Worm (Caenorhabditis elegans) whole organism, L3 larva: ENCODE measurements around the gene C01G10.5.

Source experiments
- aly-2 ChIP-seq: fragments of 150-350 bp; optimal IDR thresholded peaks from 2 replicates; lab custom pipeline; 2014; ENCODE audit warnings: missing biosample characterization, missing genetic modification characterization
- ceh-9 ChIP-seq: sonication (generic microtip); optimal IDR thresholded peaks from 2 replicates; lab custom pipeline; 2018; ENCODE audit warnings: missing biosample characterization, missing genetic modification characterization
- daf-12 ChIP-seq: fragments of 150-350 bp; optimal IDR thresholded peaks from 2 replicates; lab custom pipeline; 2014; ENCODE audit warnings: missing biosample characterization, missing genetic modification reagents, missing genetic modification characterization
- egl-27 ChIP-seq: sonication (generic microtip); optimal IDR thresholded peaks from 4 replicates; lab custom pipeline; 2017; ENCODE audit warnings: missing biosample characterization, missing genetic modification reagents, missing genetic modification characterization
- eor-1 ChIP-seq, 2 experiments: fragments of 150-350 bp; optimal IDR thresholded peaks; 2 replicates each; lab custom pipeline; 2014 to 2018; ENCODE audit warnings: missing biosample characterization in 2 of 2, missing genetic modification characterization in 2 of 2
- mdl-1 ChIP-seq: fragments of 150-350 bp; optimal IDR thresholded peaks from 2 replicates; lab custom pipeline; 2014; ENCODE audit warnings: missing biosample characterization, missing genetic modification characterization
- nhr-237 ChIP-seq: fragments of 150-350 bp; optimal IDR thresholded peaks from 2 replicates; lab custom pipeline; 2014; ENCODE audit warnings: missing biosample characterization, missing genetic modification characterization
- nhr-28 ChIP-seq: fragments of 150-350 bp; optimal IDR thresholded peaks from 2 replicates; lab custom pipeline; 2014; ENCODE audit warnings: missing biosample characterization, missing genetic modification characterization
- nhr-76 ChIP-seq: fragments of 150-350 bp; sonication (generic microtip); optimal IDR thresholded peaks from 5 replicates; lab custom pipeline; 2014; ENCODE audit warnings: missing biosample characterization, missing genetic modification characterization
- pha-4 ChIP-seq: fragments of 150-350 bp; optimal IDR thresholded peaks from 2 replicates; lab custom pipeline; 2014; ENCODE audit warnings: missing biosample characterization, missing genetic modification reagents, missing genetic modification characterization
- snpc-4 ChIP-seq: fragments of 150-350 bp; optimal IDR thresholded peaks from 2 replicates; lab custom pipeline; 2014; ENCODE audit warnings: missing biosample characterization, missing genetic modification characterization
- unc-62 ChIP-seq: fragments of 150-350 bp; sonication (generic microtip); optimal IDR thresholded peaks from 4 replicates; lab custom pipeline; 2014; ENCODE audit warnings: missing biosample characterization, missing genetic modification reagents, missing genetic modification characterization
- ztf-11 ChIP-seq: fragments of 150-350 bp; optimal IDR thresholded peaks from 2 replicates; lab custom pipeline; 2014; ENCODE audit warnings: missing biosample characterization, missing genetic modification characterization

DNA sequence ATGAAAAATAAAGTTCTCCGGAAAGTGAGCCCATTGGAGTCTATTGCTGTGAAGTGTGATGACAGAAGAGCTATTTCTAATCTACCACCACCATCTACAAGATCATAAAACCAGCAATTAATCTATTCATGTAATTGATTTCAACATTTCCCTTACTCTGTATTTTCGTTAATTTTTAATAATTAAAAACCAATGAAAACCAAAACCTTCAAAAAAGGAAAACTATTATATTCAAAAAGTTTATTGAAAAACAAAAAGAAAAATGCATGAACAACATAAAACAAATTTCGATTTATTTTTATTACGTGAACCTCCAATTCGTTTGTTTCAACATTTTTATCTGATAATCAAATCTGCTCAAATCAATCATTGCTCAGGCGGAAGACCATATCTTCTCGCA lies 10.1 kb upstream of the C01G10.5 start, which contains the start of gene C01G10.1:
- no peak for TF ChIP-seq eor-1 (tag; optimal IDR thresholded peaks at IDR 0.05; lab: Kevin White, UChicago)
- no peak for TF ChIP-seq nhr-237 (tag; lab: Kevin White, UChicago)
- TF ChIP-seq pha-4: no peak
- TF ChIP-seq snpc-4 (tag; lab: Kevin White, UChicago): no peak
- TF ChIP-seq unc-62 (GFP tag; lab: Kevin White, UChicago): no peak
- TF ChIP-seq aly-2: no peak
- no peak for TF ChIP-seq egl-27 (tag; lab: Kevin White, UChicago)
- no peak for TF ChIP-seq mdl-1 (tag; lab: Kevin White, UChicago)
- no peak for TF ChIP-seq ceh-9 (tag; lab: Kevin White, UChicago)
- TF ChIP-seq daf-12 (tag; lab: Kevin White, UChicago): no peak
- TF ChIP-seq nhr-28 (tag; lab: Kevin White, UChicago): no peak
- no peak for TF ChIP-seq nhr-76 (tag; lab: Kevin White, UChicago)
- no peak for TF ChIP-seq ztf-11 (tag; lab: Kevin White, UChicago)
